Worm (Caenorhabditis elegans) whole organism, young adult: ENCODE data around the gene dhs-26.

Experiments used
- C17E4.6 ChIP-seq: fragments of 200-800 bp; sonication (Bioruptor generic); IDR thresholded peaks from 2 replicates; pipeline ENCODE4 v1.3.6; 2022; ENCODE audit warnings: missing genetic modification reagents, missing genetic modification characterization, missing compliant biosample characterization
- D2030.7 ChIP-seq: fragments of 200-800 bp; sonication (Bioruptor generic); IDR thresholded peaks from 2 replicates; pipeline ENCODE4 v1.3.6; 2022; ENCODE audit warnings: missing genetic modification reagents, missing genetic modification characterization, missing compliant biosample characterization
- F22D6.2 ChIP-seq: sonication (generic microtip); optimal IDR thresholded peaks from 2 replicates; lab custom pipeline; 2016; ENCODE audit warnings: mild to moderate bottlenecking, missing genetic modification characterization, missing compliant biosample characterization
- F23B12.7 ChIP-seq: sonication (generic microtip); optimal IDR thresholded peaks from 2 replicates; lab custom pipeline; 2017; ENCODE audit warnings: missing genetic modification characterization, mild to moderate bottlenecking, missing compliant biosample characterization, antibody characterized with exemption, moderate library complexity; ENCODE audit not compliant: insufficient read depth
- F39B2.1 ChIP-seq: fragments of 200-800 bp; sonication (Bioruptor generic); IDR thresholded peaks from 2 replicates; pipeline ENCODE4 v1.3.6; 2022; ENCODE audit warnings: missing genetic modification reagents, missing genetic modification characterization, missing compliant biosample characterization
- K11D2.4 ChIP-seq: fragments of 200-800 bp; sonication (Bioruptor generic); IDR thresholded peaks from 2 replicates; pipeline ENCODE4 v1.3.6; 2022; ENCODE audit warnings: missing genetic modification reagents, missing genetic modification characterization, missing compliant biosample characterization
- K12H6.12 ChIP-seq: fragments of 200-800 bp; sonication (Bioruptor generic); optimal IDR thresholded peaks from 2 replicates; lab custom pipeline; 2018; ENCODE audit warnings: mild to moderate bottlenecking, missing genetic modification characterization, missing compliant biosample characterization
- Y53G8AR.9 ChIP-seq: fragments of 200-800 bp; sonication (Bioruptor generic); conservative IDR thresholded peaks from 2 replicates; pipeline ENCODE4 v1.3.6; 2022; ENCODE audit warnings: missing genetic modification reagents, missing genetic modification characterization, missing compliant biosample characterization
- Y56A3A.18 ChIP-seq: fragments of 200-800 bp; sonication (Bioruptor generic); IDR thresholded peaks from 2 replicates; pipeline ENCODE4 v1.3.6; 2022; ENCODE audit warnings: missing genetic modification reagents, missing genetic modification characterization, missing compliant biosample characterization
- akir-1 ChIP-seq: fragments of 200-800 bp; sonication (Bioruptor generic); optimal IDR thresholded peaks from 2 replicates; lab custom pipeline; 2018; ENCODE audit warnings: mild to moderate bottlenecking, missing genetic modification characterization, moderate library complexity, missing compliant biosample characterization
- athp-1 ChIP-seq: sonication (generic microtip); optimal IDR thresholded peaks from 2 replicates; lab custom pipeline; 2017; ENCODE audit warnings: mild to moderate bottlenecking, missing genetic modification characterization, missing compliant biosample characterization
- bed-2 ChIP-seq: fragments of 200-800 bp; sonication (Bioruptor generic); IDR thresholded peaks from 2 replicates; pipeline ENCODE4 v1.3.6; 2022; ENCODE audit warnings: missing genetic modification reagents, missing genetic modification characterization, missing compliant biosample characterization
- cebp-1 ChIP-seq, 2 experiments: fragments of 200-800 bp in 1 of 2; sonication (Bioruptor generic) in 1 of 2; sonication (generic microtip) in 1 of 2; IDR thresholded peaks in 1 of 2; optimal IDR thresholded peaks in 1 of 2; 2 replicates each; pipeline versions ENCODE4 v1.3.6 to Lab custom; 2017 to 2022; ENCODE audit warnings: missing compliant biosample characterization in 2 of 2, missing genetic modification characterization in 2 of 2, mild to moderate bottlenecking in 1 of 2, missing genetic modification reagents in 1 of 2, moderate library complexity in 1 of 2
- ceh-100 ChIP-seq: fragments of 200-800 bp; sonication (Bioruptor generic); IDR thresholded peaks from 2 replicates; pipeline ENCODE4 v1.3.6; 2022; ENCODE audit warnings: missing genetic modification reagents, missing genetic modification characterization, missing compliant biosample characterization
- ceh-27 ChIP-seq: fragments of 200-800 bp; sonication (Bioruptor generic); optimal IDR thresholded peaks from 2 replicates; lab custom pipeline; 2018; ENCODE audit warnings: mild to moderate bottlenecking, missing genetic modification characterization, moderate library complexity, missing compliant biosample characterization
- ceh-40 ChIP-seq: fragments of 200-800 bp; sonication (Bioruptor generic); IDR thresholded peaks from 2 replicates; pipeline ENCODE4 v1.3.6; 2022; ENCODE audit warnings: missing genetic modification characterization, missing compliant biosample characterization
- ceh-58 ChIP-seq: fragments of 200-800 bp; sonication (Bioruptor generic); IDR thresholded peaks from 2 replicates; pipeline ENCODE4 v1.3.6; 2022; ENCODE audit warnings: missing genetic modification characterization, missing compliant biosample characterization
- ceh-79 ChIP-seq: sonication (generic microtip); optimal IDR thresholded peaks from 2 replicates; lab custom pipeline; 2017; ENCODE audit warnings: mild to moderate bottlenecking, missing genetic modification characterization, missing compliant biosample characterization
- dox-1 ChIP-seq: fragments of 200-800 bp; sonication (Bioruptor generic); IDR thresholded peaks from 2 replicates; pipeline ENCODE4 v1.3.6; 2022; ENCODE audit warnings: missing genetic modification reagents, missing genetic modification characterization, missing compliant biosample characterization
- egl-44 ChIP-seq: fragments of 200-800 bp; sonication (Bioruptor generic); IDR thresholded peaks from 2 replicates; pipeline ENCODE4 v1.3.6; 2022; ENCODE audit warnings: missing genetic modification reagents, missing genetic modification characterization, missing compliant biosample characterization
- egrh-3 ChIP-seq: fragments of 200-800 bp; sonication (Bioruptor generic); IDR thresholded peaks from 2 replicates; pipeline ENCODE4 v1.3.6; 2022; ENCODE audit warnings: missing genetic modification reagents, missing genetic modification characterization, missing compliant biosample characterization
- gei-17 ChIP-seq: fragments of 200-800 bp; sonication (Bioruptor generic); optimal IDR thresholded peaks from 2 replicates; lab custom pipeline; 2018; ENCODE audit warnings: mild to moderate bottlenecking, missing genetic modification characterization, missing compliant biosample characterization
- him-1 ChIP-seq: sonication (generic microtip); optimal IDR thresholded peaks from 2 replicates; lab custom pipeline; 2016; ENCODE audit warnings: missing genotype, missing genetic modification reagents, missing genetic modification characterization, missing compliant biosample characterization
- hmg-1.2 ChIP-seq: fragments of 200-800 bp; sonication (Bioruptor generic); IDR thresholded peaks from 2 replicates; pipeline ENCODE4 v1.3.6; 2022; ENCODE audit warnings: missing genetic modification reagents, missing genetic modification characterization, missing compliant biosample characterization
- lag-1 ChIP-seq: fragments of 200-800 bp; sonication (Bioruptor generic); IDR thresholded peaks from 2 replicates; pipeline ENCODE4 v1.3.6; 2022; ENCODE audit warnings: missing genetic modification reagents, missing genetic modification characterization, missing compliant biosample characterization
- let-526 ChIP-seq: fragments of 200-800 bp; sonication (Bioruptor generic); IDR thresholded peaks from 2 replicates; pipeline ENCODE4 v1.3.6; 2022; ENCODE audit warnings: missing genetic modification reagents, missing genetic modification characterization, missing compliant biosample characterization
- let-607 ChIP-seq, 2 experiments: fragments of 200-800 bp in 1 of 2; sonication (Bioruptor generic) in 1 of 2; sonication (generic microtip) in 1 of 2; optimal IDR thresholded peaks; 2 replicates each; lab custom pipeline; 2016 to 2018; ENCODE audit warnings: mild to moderate bottlenecking in 2 of 2, missing compliant biosample characterization in 2 of 2, missing genetic modification characterization in 2 of 2, moderate library complexity in 2 of 2, missing genotype in 1 of 2
- lin-26 ChIP-seq: fragments of 200-800 bp; sonication (Bioruptor generic); IDR thresholded peaks from 2 replicates; pipeline ENCODE4 v1.3.6; 2022; ENCODE audit warnings: missing genetic modification reagents, missing genetic modification characterization, missing compliant biosample characterization
- lin-40 ChIP-seq: sonication (generic microtip); optimal IDR thresholded peaks from 2 replicates; lab custom pipeline; 2016; ENCODE audit warnings: missing genetic modification characterization, mild to moderate bottlenecking, missing compliant biosample characterization, missing genotype, missing genetic modification reagents
- madf-10 ChIP-seq: sonication (generic microtip); optimal IDR thresholded peaks from 2 replicates; lab custom pipeline; 2016; ENCODE audit warnings: mild to moderate bottlenecking, missing genetic modification characterization, missing compliant biosample characterization
- madf-6 ChIP-seq: fragments of 200-800 bp; sonication (Bioruptor generic); IDR thresholded peaks from 2 replicates; pipeline ENCODE4 v1.3.6; 2022; ENCODE audit warnings: missing genetic modification reagents, missing genetic modification characterization, missing compliant biosample characterization
- mel-28 ChIP-seq: sonication (generic microtip); optimal IDR thresholded peaks from 2 replicates; lab custom pipeline; 2016; ENCODE audit warnings: borderline replicate concordance, mild to moderate bottlenecking, missing genetic modification characterization, missing compliant biosample characterization
- mes-4 ChIP-seq: sonication (generic microtip); optimal IDR thresholded peaks from 2 replicates; lab custom pipeline; 2016; ENCODE audit warnings: missing genotype, missing genetic modification characterization, missing compliant biosample characterization
- nfya-1 ChIP-seq: sonication (generic microtip); optimal IDR thresholded peaks from 2 replicates; lab custom pipeline; 2017; ENCODE audit warnings: antibody characterized with exemption, missing compliant biosample characterization, missing genetic modification characterization, borderline replicate concordance; ENCODE audit not compliant: insufficient read depth
- nfya-2 ChIP-seq: fragments of 200-800 bp; sonication (Bioruptor generic); IDR thresholded peaks from 2 replicates; pipeline ENCODE4 v1.3.6; 2022; ENCODE audit warnings: missing genetic modification reagents, missing genetic modification characterization, missing compliant biosample characterization
- nhr-179 ChIP-seq: sonication (generic microtip); optimal IDR thresholded peaks from 2 replicates; lab custom pipeline; 2016; ENCODE audit warnings: mild to moderate bottlenecking, missing genetic modification characterization, missing compliant biosample characterization
- nhr-90 ChIP-seq: sonication (generic microtip); optimal IDR thresholded peaks from 2 replicates; lab custom pipeline; 2016; ENCODE audit warnings: missing genotype, mild to moderate bottlenecking, missing genetic modification characterization, missing compliant biosample characterization
- rcor-1 ChIP-seq: fragments of 200-800 bp; sonication (Bioruptor generic); IDR thresholded peaks from 2 replicates; pipeline ENCODE4 v1.3.6; 2022; ENCODE audit warnings: missing genetic modification reagents, missing genetic modification characterization, missing compliant biosample characterization
- rpc-1 ChIP-seq, 2 experiments: fragments of 150-350 bp in 1 of 2; sonication (generic microtip) in 1 of 2; optimal IDR thresholded peaks; 2 replicates each; lab custom pipeline; 2014 to 2018; ENCODE audit warnings: missing biosample characterization in 1 of 2, missing genetic modification characterization in 1 of 2, missing genetic modification reagents in 1 of 2, missing genotype in 1 of 2
- sea-2 ChIP-seq: fragments of 200-800 bp; sonication (Bioruptor generic); IDR thresholded peaks from 2 replicates; pipeline ENCODE4 v1.3.6; 2022; ENCODE audit warnings: missing genetic modification characterization, missing compliant biosample characterization
- tbp1 ChIP-seq: fragments of 200-800 bp; sonication (Bioruptor generic); optimal IDR thresholded peaks from 2 replicates; lab custom pipeline; 2018; ENCODE audit warnings: mild to moderate bottlenecking, missing genetic modification characterization, missing compliant biosample characterization
- tlf-1 ChIP-seq: fragments of 200-800 bp; sonication (Bioruptor generic); optimal IDR thresholded peaks from 2 replicates; lab custom pipeline; 2018; ENCODE audit warnings: mild to moderate bottlenecking, missing genetic modification characterization, missing compliant biosample characterization
- unc-62 ChIP-seq: fragments of 150-350 bp; optimal IDR thresholded peaks from 2 replicates; lab custom pipeline; 2014; ENCODE audit warnings: missing biosample characterization, missing genetic modification reagents, missing genetic modification characterization
- zim-3 ChIP-seq: sonication (generic microtip); optimal IDR thresholded peaks from 2 replicates; lab custom pipeline; 2017; ENCODE audit warnings: mild to moderate bottlenecking, missing genetic modification characterization, moderate library complexity, missing compliant biosample characterization
- ztf-22 ChIP-seq: fragments of 200-800 bp; sonication (Bioruptor generic); optimal IDR thresholded peaks from 2 replicates; lab custom pipeline; 2018; ENCODE audit warnings: mild to moderate bottlenecking, missing genetic modification characterization, moderate library complexity, missing compliant biosample characterization
- ztf-26 ChIP-seq: sonication (generic microtip); optimal IDR thresholded peaks from 2 replicates; lab custom pipeline; 2017; ENCODE audit warnings: missing genetic modification characterization, missing compliant biosample characterization
- ztf-3 ChIP-seq: fragments of 200-800 bp; sonication (Bioruptor generic); optimal IDR thresholded peaks from 2 replicates; lab custom pipeline; 2018; ENCODE audit warnings: mild to moderate bottlenecking, missing genetic modification characterization, missing compliant biosample characterization

dhs-26 gene

ce11 chrX:3347904-3348441, 14.3 kb downstream of the dhs-26 start, which contains the start of gene ZK816.3 (continued):
- peak; percentile 45 for TF ChIP-seq akir-1 (GFP tag; lab: Kevin White, UChicago)
- TF ChIP-seq lin-40 (tag; lab: Kevin White, UChicago), result no peak
- TF ChIP-seq F22D6.2 (tag; lab: Kevin White, UChicago), result no peak
- TF ChIP-seq rpc-1 (optimal IDR thresholded peaks at IDR 0.05; lab: Kevin White, UChicago), result peak; percentile 77
- TF ChIP-seq rpc-1 (tag; optimal IDR thresholded peaks at IDR 0.05; lab: Kevin White, UChicago), result peak; percentile 85
- 0 out of 2 replicates have a peak, but pooled peaks have one; percentile 48 for TF ChIP-seq let-526 (GFP tag; lab: Robert Waterston, UW)
- TF ChIP-seq him-1 (tag; lab: Kevin White, UChicago), result peak; percentile 78
- no peak for TF ChIP-seq K12H6.12 (tag; lab: Kevin White, UChicago)
- TF ChIP-seq lin-26 (GFP tag; lab: Robert Waterston, UW), result peak; percentile 83
- peak; percentile 78 for TF ChIP-seq ceh-27 (GFP tag; lab: Kevin White, UChicago)
- TF ChIP-seq cebp-1 (GFP tag; IDR thresholded peaks at IDR 0.05; lab: Robert Waterston, UW), result no peak
- TF ChIP-seq cebp-1 (tag; optimal IDR thresholded peaks at IDR 0.05; lab: Kevin White, UChicago), result peak; percentile 30
- TF ChIP-seq Y53G8AR.9 (GFP tag; lab: Robert Waterston, UW), result 0 out of 2 replicates have a peak, but pooled peaks have one; percentile 27
- no peak for TF ChIP-seq ceh-58 (GFP tag; lab: Robert Waterston, UW)
- peak; percentile 69 for TF ChIP-seq rcor-1 (GFP tag; lab: Robert Waterston, UW)
- TF ChIP-seq mel-28 (tag; lab: Kevin White, UChicago), result no peak
- TF ChIP-seq madf-10 (tag; lab: Kevin White, UChicago), result peak; percentile 47
- TF ChIP-seq zim-3 (tag; lab: Kevin White, UChicago), result no peak
- TF ChIP-seq ceh-100 (GFP tag; lab: Robert Waterston, UW), result no peak
- no peak for TF ChIP-seq gei-17 (GFP tag; lab: Kevin White, UChicago)
- TF ChIP-seq hmg-1.2 (GFP tag; lab: Robert Waterston, UW), result peak; percentile 51
- TF ChIP-seq madf-6 (GFP tag; lab: Robert Waterston, UW), result peak; percentile 43; the same call in 1 of the 2 replicates
- no peak for TF ChIP-seq K11D2.4 (GFP tag; lab: Robert Waterston, UW)
- TF ChIP-seq Y56A3A.18 (GFP tag; lab: Robert Waterston, UW), result 0 out of 2 replicates have a peak, but pooled peaks have one; percentile 66
- TF ChIP-seq D2030.7, result peak; percentile 71
- 0 out of 2 replicates have a peak, but pooled peaks have one; percentile 41 for TF ChIP-seq egl-44 (GFP tag; lab: Robert Waterston, UW)
- no peak for TF ChIP-seq let-607 (tag; optimal IDR thresholded peaks at IDR 0.05; lab: Kevin White, UChicago)
- no peak for TF ChIP-seq unc-62 (GFP tag; lab: Kevin White, UChicago)
- no peak for TF ChIP-seq C17E4.6 (GFP tag; lab: Robert Waterston, UW)
- TF ChIP-seq ceh-79 (tag; lab: Kevin White, UChicago), result no peak
- TF ChIP-seq tlf-1 (GFP tag; lab: Kevin White, UChicago), result no peak
- no peak for TF ChIP-seq sea-2 (GFP tag; lab: Robert Waterston, UW)
- TF ChIP-seq athp-1 (tag; lab: Kevin White, UChicago), result no peak
- no peak for TF ChIP-seq F39B2.1 (GFP tag; lab: Robert Waterston, UW)
- TF ChIP-seq nhr-179 (tag; lab: Kevin White, UChicago), result peak; percentile 23
- TF ChIP-seq ceh-40 (GFP tag; lab: Robert Waterston, UW), result peak; percentile 33; the same call in 1 of the 2 replicates
- TF ChIP-seq ztf-22 (GFP tag; lab: Kevin White, UChicago), result no peak
- TF ChIP-seq egrh-3 (GFP tag; lab: Robert Waterston, UW), result 0 out of 2 replicates have a peak, but pooled peaks have one; percentile 7
- TF ChIP-seq lag-1 (GFP tag; lab: Robert Waterston, UW), result no peak
- TF ChIP-seq bed-2 (GFP tag; lab: Robert Waterston, UW), result no peak
- TF ChIP-seq ztf-3, result no peak
- no peak for TF ChIP-seq nfya-1 (tag; lab: Kevin White, UChicago)
- TF ChIP-seq mes-4, result peak; percentile 4
- TF ChIP-seq ztf-26 (tag; lab: Kevin White, UChicago), result peak; percentile 14
- TF ChIP-seq F23B12.7 (tag; lab: Kevin White, UChicago), result no peak
- peak; percentile 43 for TF ChIP-seq nhr-90
- TF ChIP-seq nfya-2, result no peak
- peak; percentile 85 for TF ChIP-seq tbp1 (GFP tag; lab: Kevin White, UChicago)
- TF ChIP-seq dox-1 (GFP tag; lab: Robert Waterston, UW), result peak; percentile 64; the same call in 1 of the 2 replicates
